Worm (Caenorhabditis elegans): ENCODE data around the gene K07E3.9.

K07E3.9 gene

DNA sequence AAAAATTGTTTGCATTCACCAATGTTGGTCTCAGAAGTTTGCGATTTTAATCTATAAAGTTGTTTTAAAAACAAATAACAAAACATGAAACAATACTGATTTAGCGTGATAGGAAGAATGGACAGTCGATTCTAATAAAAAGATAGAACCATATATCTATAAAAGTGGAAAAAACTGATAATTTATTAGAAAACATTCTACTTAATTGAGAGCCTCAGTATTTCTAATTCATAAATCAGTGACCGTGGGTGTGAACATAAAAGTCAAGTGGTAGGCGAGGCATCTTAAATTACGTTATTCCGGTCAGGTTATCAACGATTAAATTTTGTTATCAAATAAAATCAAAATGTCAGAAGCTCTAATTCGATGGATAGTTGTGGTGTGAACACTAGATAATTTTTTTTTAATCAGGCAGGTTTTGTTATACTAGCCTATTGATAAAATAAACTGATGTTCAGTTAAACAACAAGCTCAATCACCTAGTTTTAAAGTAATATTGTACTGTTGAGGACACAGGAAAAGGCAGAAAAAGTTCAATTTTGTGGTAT, 9.1 kb upstream of the K07E3.9 start, which contains the start of gene catp-5:
TSS of gene catp-5 (minus strand) at position 51 of the 548 bp plus-strand sequence.
- TF ChIP-seq daf-16 (GFP tag; optimal IDR thresholded peaks at IDR 0.05) (no peak), daf-16 (tag; optimal IDR thresholded peaks at IDR 0.05) (peak; percentile 51), ces-1 (GFP tag; optimal IDR thresholded peaks at IDR 0.05) (no peak), Y75B8A.6 (GFP tag; IDR thresholded peaks at IDR 0.05) (no peak), nhr-28 (tag; optimal IDR thresholded peaks at IDR 0.05) (peak; percentile 8), pqm-1 (tag; optimal IDR thresholded peaks at IDR 0.05) (peak; percentile 53), ceh-28 (tag; optimal IDR thresholded peaks at IDR 0.05) (no peak), D1046.2 (GFP tag; IDR thresholded peaks at IDR 0.05) (no peak), hlh-30 (tag; optimal IDR thresholded peaks at IDR 0.05; ENCODE audit: insufficient read depth) (no peak), F49E8.2 (tag; optimal IDR thresholded peaks at IDR 0.05; ENCODE audit: borderline replicate concordance) (no peak), nhr-41 (GFP tag; IDR thresholded peaks at IDR 0.05) (no peak), lin-39 (tag; optimal IDR thresholded peaks at IDR 0.05) (no peak), dve-1 (tag; optimal IDR thresholded peaks at IDR 0.05; ENCODE audit: insufficient read depth) (peak; percentile 23), hmg-1.1 (GFP tag; IDR thresholded peaks at IDR 0.05) (no peak), nhr-77 (tag; optimal IDR thresholded peaks at IDR 0.05) (peak; percentile 13), lim-7 (GFP tag; IDR thresholded peaks at IDR 0.05) (no peak), snpc-4 (tag; optimal IDR thresholded peaks at IDR 0.05) (no peak), dmd-6 (GFP tag; IDR thresholded peaks at IDR 0.05) (peak; percentile 50; the same call in 1 of the 2 replicates), hlh-11 (tag; optimal IDR thresholded peaks at IDR 0.05) (peak; percentile 22), attf-4 (tag; optimal IDR thresholded peaks at IDR 0.05) (no peak), aly-2 (tag; optimal IDR thresholded peaks at IDR 0.05) (no peak)

DNA sequence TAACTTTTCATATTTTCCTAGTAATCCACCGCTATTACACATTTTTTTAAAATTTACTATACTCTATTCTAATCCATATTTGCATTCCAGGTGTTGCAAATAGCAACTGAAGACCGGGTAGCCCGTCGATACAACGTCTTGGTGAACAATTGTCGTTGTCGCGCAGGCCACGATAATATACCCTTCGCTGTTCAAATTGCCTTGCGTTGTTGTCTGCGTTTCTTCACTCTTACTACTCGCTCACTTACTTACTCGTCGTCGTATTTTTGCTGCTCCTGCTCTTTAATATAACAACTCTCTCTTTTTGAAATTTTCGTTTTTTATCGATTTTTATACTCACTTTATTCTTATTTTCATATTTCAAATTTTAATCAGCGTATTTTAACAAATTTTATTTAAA, 4.1 kb upstream of the K07E3.9 start, which contains the start of gene K07E3.2:
TSS of gene K07E3.2 (plus strand) at position 400 of the 400 bp plus-strand sequence.
- no peak for TF ChIP-seq gei-8 (GFP tag; optimal IDR thresholded peaks at IDR 0.05)
- peak; percentile 66 for TF ChIP-seq mes-2 (tag; optimal IDR thresholded peaks at IDR 0.05; ENCODE audit: poor library complexity, severe bottlenecking)
- no peak for TF ChIP-seq pqm-1 (tag; optimal IDR thresholded peaks at IDR 0.05)
- TF ChIP-seq ZK546.5 (tag; optimal IDR thresholded peaks at IDR 0.05) = no peak
- TF ChIP-seq ztf-7 (tag; optimal IDR thresholded peaks at IDR 0.05) = peak; percentile 1
- TF ChIP-seq duxl-1 (tag; optimal IDR thresholded peaks at IDR 0.05; ENCODE audit: poor library complexity) = peak; percentile 37
- no peak for TF ChIP-seq ceh-44 (GFP tag; IDR thresholded peaks at IDR 0.05)
- TF ChIP-seq fos-1 (tag; optimal IDR thresholded peaks at IDR 0.05) = no peak
- peak; percentile 41 for TF ChIP-seq mep-1 (tag; optimal IDR thresholded peaks at IDR 0.05)
- peak; percentile 29 for TF ChIP-seq rbr-2 (tag; optimal IDR thresholded peaks at IDR 0.05)
- TF ChIP-seq hmg-1.1 (GFP tag; IDR thresholded peaks at IDR 0.05) = peak; percentile 84
- TF ChIP-seq daf-16 (GFP tag; optimal IDR thresholded peaks at IDR 0.05) = no peak
- no peak for TF ChIP-seq daf-16 (tag; optimal IDR thresholded peaks at IDR 0.05)
- peak; percentile 52 for TF ChIP-seq nhr-102 (tag; optimal IDR thresholded peaks at IDR 0.05)
- no peak for TF ChIP-seq tra-1 (GFP tag; IDR thresholded peaks at IDR 0.05)
- peak; percentile 3 for TF ChIP-seq dve-1 (tag; optimal IDR thresholded peaks at IDR 0.05; ENCODE audit: insufficient read depth)
- peak; percentile 50 for TF ChIP-seq aha-1 (tag)
- TF ChIP-seq nhr-237 (tag; optimal IDR thresholded peaks at IDR 0.05) = no peak
- no peak for TF ChIP-seq hlh-30 (tag; optimal IDR thresholded peaks at IDR 0.05; ENCODE audit: insufficient read depth)

DNA sequence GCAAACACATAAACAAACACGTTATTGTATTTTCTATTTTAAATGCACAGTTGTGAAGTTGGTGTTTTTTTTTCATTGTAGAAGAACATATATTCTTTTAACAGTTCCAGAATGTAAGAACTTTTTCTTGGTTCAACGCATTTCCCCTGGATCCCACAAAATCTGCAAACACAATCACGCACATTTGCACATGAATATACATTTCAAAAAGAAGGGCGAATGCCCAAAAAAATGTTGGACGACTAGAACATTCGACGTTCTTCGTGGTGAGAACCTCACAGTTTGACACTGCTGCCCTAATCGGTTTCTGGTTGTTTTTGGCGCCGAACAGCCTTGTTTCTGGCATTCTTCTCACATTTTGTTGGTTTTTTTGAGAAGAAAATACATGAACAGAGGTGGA, 1.5 kb downstream of the K07E3.9 start:
- TF ChIP-seq hlh-11 (tag; optimal IDR thresholded peaks at IDR 0.05) (peak; percentile 57), fos-1 (tag; optimal IDR thresholded peaks at IDR 0.05) (no peak), T26A8.4 (GFP tag; IDR thresholded peaks at IDR 0.05) (0 out of 2 replicates have a peak, but pooled peaks have one; percentile 51), dve-1 (tag; optimal IDR thresholded peaks at IDR 0.05; ENCODE audit: insufficient read depth) (peak; percentile 80), nhr-11 (tag; optimal IDR thresholded peaks at IDR 0.05) (peak; percentile 43), mes-2 (tag; optimal IDR thresholded peaks at IDR 0.05; ENCODE audit: poor library complexity, severe bottlenecking) (peak; percentile 71), nhr-77 (tag; optimal IDR thresholded peaks at IDR 0.05) (peak; percentile 26), zip-2 (tag; optimal IDR thresholded peaks at IDR 0.05) (peak; percentile 18), mep-1 (tag; optimal IDR thresholded peaks at IDR 0.05) (peak; percentile 75), dpl-1 (GFP tag; optimal IDR thresholded peaks at IDR 0.05) (peak; percentile 55), rbr-2 (tag; optimal IDR thresholded peaks at IDR 0.05) (peak; percentile 8), daf-16 (GFP tag; optimal IDR thresholded peaks at IDR 0.05) (no peak), daf-16 (tag; optimal IDR thresholded peaks at IDR 0.05) (peak; percentile 54), mxl-3 (GFP tag; optimal IDR thresholded peaks at IDR 0.05) (no peak), nhr-237 (tag; optimal IDR thresholded peaks at IDR 0.05) (no peak), ctbp-1 (GFP tag; IDR thresholded peaks at IDR 0.05) (0 out of 2 replicates have a peak, but pooled peaks have one; percentile 19), hmg-1.1 (GFP tag; IDR thresholded peaks at IDR 0.05) (peak; percentile 70), hlh-30 (tag; optimal IDR thresholded peaks at IDR 0.05; ENCODE audit: insufficient read depth) (peak; percentile 8), ZK337.2 (GFP tag; IDR thresholded peaks at IDR 0.05) (no peak), set-16 (GFP tag; IDR thresholded peaks at IDR 0.05) (no peak), aha-1 (tag) (peak; percentile 47), pha-4 (GFP tag; IDR thresholded peaks at IDR 0.05) (no peak), pha-4 (tag; optimal IDR thresholded peaks at IDR 0.05) (peak; percentile 1)
